Worm (Caenorhabditis elegans): ENCODE results near the gene atg-10.

atg-10 gene

ce11 chrII:8650644-8651159 lies 8.2 kb upstream of the atg-10 start, which contains the start of gene pyr-1:
Gene pyr-1 (plus strand): TSS chrII:8651109.
- no peak for TF ChIP-seq fos-1 (tag; optimal IDR thresholded peaks at IDR 0.05)
- no peak for TF ChIP-seq nhr-19 (GFP tag; conservative IDR thresholded peaks at IDR 0.05)
- TF ChIP-seq rnt-1 (tag; optimal IDR thresholded peaks at IDR 0.05) = peak; percentile 30
- no peak for TF ChIP-seq lsy-2 (tag; optimal IDR thresholded peaks at IDR 0.05)
- TF ChIP-seq nhr-71 (tag; optimal IDR thresholded peaks at IDR 0.05) = no peak
- no peak for TF ChIP-seq jun-1 (tag; optimal IDR thresholded peaks at IDR 0.05)
- TF ChIP-seq tlp-1 (tag; optimal IDR thresholded peaks at IDR 0.05) = no peak
- TF ChIP-seq hpl-2 (GFP tag; optimal IDR thresholded peaks at IDR 0.05) = no peak
- no peak for TF ChIP-seq nhr-237 (tag; optimal IDR thresholded peaks at IDR 0.05)
- no peak for TF ChIP-seq lin-15B (tag; optimal IDR thresholded peaks at IDR 0.05)
- no peak for TF ChIP-seq xbp-1 (tag; optimal IDR thresholded peaks at IDR 0.05)
- no peak for TF ChIP-seq skn-1 (tag; optimal IDR thresholded peaks at IDR 0.05)
- TF ChIP-seq nhr-11 (tag; optimal IDR thresholded peaks at IDR 0.05) = no peak
- no peak for TF ChIP-seq mef-2 (tag; optimal IDR thresholded peaks at IDR 0.05)
- TF ChIP-seq nhr-77 (tag; optimal IDR thresholded peaks at IDR 0.05) = no peak
- TF ChIP-seq lin-35 (GFP tag; optimal IDR thresholded peaks at IDR 0.05) = peak in 1 of 2 experiments; percentile 58
- no peak for TF ChIP-seq unc-130 (tag; optimal IDR thresholded peaks at IDR 0.05)
- TF ChIP-seq blmp-1 (tag; optimal IDR thresholded peaks at IDR 0.05) = no peak
- TF ChIP-seq F16B12.6 (tag; optimal IDR thresholded peaks at IDR 0.05) = peak; percentile 13
- no peak for TF ChIP-seq tbx-2 (tag; optimal IDR thresholded peaks at IDR 0.05)
- no peak for TF ChIP-seq swsn-7 (tag; optimal IDR thresholded peaks at IDR 0.05)
- no peak for TF ChIP-seq ceh-8 (GFP tag; optimal IDR thresholded peaks at IDR 0.05)
- TF ChIP-seq unc-86 (tag; optimal IDR thresholded peaks at IDR 0.05) = no peak
- no peak for TF ChIP-seq ama-1 (optimal IDR thresholded peaks at IDR 0.05)
- no peak for TF ChIP-seq nhr-12 (tag; optimal IDR thresholded peaks at IDR 0.05)
- no peak for TF ChIP-seq sptf-1 (tag; optimal IDR thresholded peaks at IDR 0.05)
- TF ChIP-seq lin-14 (GFP tag; optimal IDR thresholded peaks at IDR 0.05) = peak; percentile 72
- no peak for TF ChIP-seq ztf-4 (tag; optimal IDR thresholded peaks at IDR 0.05)
- TF ChIP-seq vab-15 (tag; optimal IDR thresholded peaks at IDR 0.05) = no peak
- no peak for TF ChIP-seq nhr-84 (tag; optimal IDR thresholded peaks at IDR 0.05)
- no peak for TF ChIP-seq egl-13 (tag; optimal IDR thresholded peaks at IDR 0.05)
- TF ChIP-seq aly-2 (tag; optimal IDR thresholded peaks at IDR 0.05) = no peak
- TF ChIP-seq lin-13 (GFP tag; optimal IDR thresholded peaks at IDR 0.05) = no peak
- TF ChIP-seq pax-3 (tag; optimal IDR thresholded peaks at IDR 0.05) = no peak
- peak; percentile 52 for TF ChIP-seq C16A3.4 (tag; optimal IDR thresholded peaks at IDR 0.05)
- no peak for TF ChIP-seq ets-5 (GFP tag; IDR thresholded peaks at IDR 0.05)
- TF ChIP-seq ceh-90 (tag; optimal IDR thresholded peaks at IDR 0.05) = no peak
- TF ChIP-seq nhr-20 (tag; optimal IDR thresholded peaks at IDR 0.05) = peak; percentile 58
- no peak for TF ChIP-seq mab-9 (GFP tag; IDR thresholded peaks at IDR 0.05)
- TF ChIP-seq ztf-11 (tag; optimal IDR thresholded peaks at IDR 0.05) = no peak
- TF ChIP-seq dsc-1 (tag; optimal IDR thresholded peaks at IDR 0.05) = no peak
- no peak for TF ChIP-seq alr-1 (tag; optimal IDR thresholded peaks at IDR 0.05; ENCODE audit: borderline replicate concordance)
- peak in 2 of 6 experiments; percentile 44 to 91 for TF ChIP-seq elt-3 (tag; optimal IDR thresholded peaks at IDR 0.05)
- no peak for TF ChIP-seq nhr-28 (tag; optimal IDR thresholded peaks at IDR 0.05)
- no peak for TF ChIP-seq fkh-10 (GFP tag; optimal IDR thresholded peaks at IDR 0.05)
- no peak for TF ChIP-seq zag-1 (tag; optimal IDR thresholded peaks at IDR 0.05)
- no peak for TF ChIP-seq unc-30 (tag; optimal IDR thresholded peaks at IDR 0.05)
- no peak for TF ChIP-seq isw-1 (GFP tag; IDR thresholded peaks at IDR 0.05)
- TF ChIP-seq nhr-90 (tag; optimal IDR thresholded peaks at IDR 0.05; ENCODE audit: poor library complexity) = no peak
- no peak for TF ChIP-seq grh-1 (GFP tag; IDR thresholded peaks at IDR 0.05)
- TF ChIP-seq C04F5.9 (tag; optimal IDR thresholded peaks at IDR 0.05) = no peak
- TF ChIP-seq C34B4.2 (tag; optimal IDR thresholded peaks at IDR 0.05) = no peak
- TF ChIP-seq mdl-1 (tag; optimal IDR thresholded peaks at IDR 0.05) = no peak
- TF ChIP-seq nhr-47 (tag; optimal IDR thresholded peaks at IDR 0.05) = no peak

Data from whole organism, L1 larva.